Fruit fly (Drosophila melanogaster) whole organism, embryonic: ENCODE measurements around the gene NitFhit.

ENCODE experiments used
- Atf-2 ChIP-seq: fragments of 200-800 bp; sonication (Bioruptor generic); optimal IDR thresholded peaks from 2 replicates; lab custom pipeline; 2016; ENCODE audit warnings: missing biosample characterization, missing genetic modification characterization
- CG11695 ChIP-seq: fragments of 200-800 bp; sonication (Bioruptor generic); IDR thresholded peaks from 3 replicates; pipeline ENCODE4 v1.3.6; 2022; ENCODE audit warnings: missing biosample characterization, missing genetic modification characterization
- CG12659 ChIP-seq: fragments of 200-800 bp; sonication (Bioruptor generic); optimal IDR thresholded peaks from 3 replicates; lab custom pipeline; 2017; ENCODE audit warnings: mild to moderate bottlenecking, missing biosample characterization, missing genetic modification reagents, missing genetic modification characterization
- CG12769 ChIP-seq: fragments of 200-800 bp; sonication (Bioruptor generic); optimal IDR thresholded peaks from 2 replicates; lab custom pipeline; 2019; ENCODE audit warnings: missing biosample characterization, mild to moderate bottlenecking, missing genetic modification characterization, moderate library complexity
- CG13624 ChIP-seq: fragments of 200-800 bp; sonication (Bioruptor generic); optimal IDR thresholded peaks from 2 replicates; lab custom pipeline; 2016; ENCODE audit warnings: missing biosample characterization, missing genetic modification characterization
- CG13894 ChIP-seq: fragments of 200-800 bp; sonication (Bioruptor generic); optimal IDR thresholded peaks from 3 replicates; lab custom pipeline; 2018; ENCODE audit warnings: missing biosample characterization, mild to moderate bottlenecking, missing genetic modification characterization, moderate library complexity
- CG14014 ChIP-seq: fragments of 200-800 bp; sonication (Bioruptor generic); IDR thresholded peaks from 2 replicates; pipeline ENCODE4 v1.3.6; 2022; ENCODE audit warnings: missing biosample characterization, missing genetic modification characterization
- CG16813 ChIP-seq: fragments of 200-800 bp; sonication (Bioruptor generic); IDR thresholded peaks from 3 replicates; pipeline ENCODE4 v1.3.6; 2022; ENCODE audit warnings: missing biosample characterization, missing genetic modification characterization; ENCODE audit not compliant: partially characterized antibody
- CG17385 ChIP-seq: fragments of 200-800 bp; sonication (Bioruptor generic); optimal IDR thresholded peaks from 3 replicates; lab custom pipeline; 2018; ENCODE audit warnings: missing biosample characterization, mild to moderate bottlenecking, missing genetic modification characterization
- CG33213 ChIP-seq: fragments of 200-800 bp; sonication (Bioruptor generic); optimal IDR thresholded peaks from 3 replicates; lab custom pipeline; 2016; ENCODE audit warnings: missing biosample characterization, missing genetic modification characterization
- CG8281 ChIP-seq: fragments of 200-800 bp; sonication (Bioruptor generic); optimal IDR thresholded peaks from 2 replicates; lab custom pipeline; 2018; ENCODE audit warnings: missing biosample characterization, mild to moderate bottlenecking, missing genetic modification characterization, moderate library complexity
- CG9876 ChIP-seq: fragments of 200-800 bp; sonication (Bioruptor generic); optimal IDR thresholded peaks from 2 replicates; lab custom pipeline; 2016; ENCODE audit warnings: missing biosample characterization, missing genetic modification characterization
- D19A ChIP-seq: fragments of 200-800 bp; optimal IDR thresholded peaks from 3 replicates; lab custom pipeline; 2019; ENCODE audit warnings: missing biosample characterization, mild to moderate bottlenecking, missing genetic modification characterization, moderate library complexity
- Deaf1 ChIP-seq: fragments of 200-800 bp; optimal IDR thresholded peaks from 3 replicates; lab custom pipeline; 2019; ENCODE audit warnings: missing biosample characterization, mild to moderate bottlenecking, missing genetic modification characterization, moderate library complexity
- Ets65A ChIP-seq: fragments of 200-800 bp; sonication (Bioruptor generic); peaks from one replicate; lab custom pipeline; 2016; ENCODE audit warnings: missing biosample characterization, missing genetic modification characterization
- Fer1 ChIP-seq: fragments of 200-800 bp; sonication (Bioruptor generic); optimal IDR thresholded peaks from 2 replicates; lab custom pipeline; 2017; ENCODE audit warnings: missing biosample characterization, mild to moderate bottlenecking, missing genetic modification characterization
- HLH4C ChIP-seq: fragments of 200-800 bp; sonication (Bioruptor generic); IDR thresholded peaks from 3 replicates; pipeline ENCODE4 v1.3.6; 2022; ENCODE audit warnings: missing biosample characterization, missing genetic modification characterization; ENCODE audit not compliant: partially characterized antibody
- Hr51 ChIP-seq, 2 experiments: fragments of 200-800 bp; sonication (Bioruptor generic); optimal IDR thresholded peaks; 2 replicates in 1 of 2; 3 replicates in 1 of 2; lab custom pipeline; 2016 to 2018; ENCODE audit warnings: missing biosample characterization in 2 of 2, missing genetic modification characterization in 2 of 2, mild to moderate bottlenecking in 1 of 2, moderate library complexity in 1 of 2
- Jarid2 ChIP-seq: fragments of 200-800 bp; sonication (Bioruptor generic); optimal IDR thresholded peaks from 3 replicates; lab custom pipeline; 2017; ENCODE audit warnings: mild to moderate bottlenecking, missing biosample characterization, missing genetic modification reagents, missing genetic modification characterization
- Kr ChIP-seq: fragments of 200-800 bp; sonication (Bioruptor generic); optimal IDR thresholded peaks from 2 replicates; lab custom pipeline; 2017; ENCODE audit warnings: missing biosample characterization, mild to moderate bottlenecking, missing genetic modification characterization
- Med ChIP-seq: fragments of 200-800 bp; sonication (Bioruptor generic); peaks from one replicate; lab custom pipeline; 2016; ENCODE audit warnings: missing biosample characterization, missing genetic modification characterization, mild to moderate bottlenecking, inconsistent platforms, moderate library complexity
- Oli ChIP-seq: fragments of 200-800 bp; sonication (Bioruptor generic); optimal IDR thresholded peaks from 2 replicates; lab custom pipeline; 2018; ENCODE audit warnings: missing biosample characterization, mild to moderate bottlenecking, missing genetic modification characterization, moderate library complexity
- Pdp1 ChIP-seq, 2 experiments: fragments of 200-800 bp; sonication (Bioruptor generic); optimal IDR thresholded peaks; 3 replicates each; lab custom pipeline; 2016; ENCODE audit warnings: missing biosample characterization in 2 of 2, missing genetic modification characterization in 2 of 2, mild to moderate bottlenecking in 1 of 2, moderate library complexity in 1 of 2
- Trl ChIP-seq, 3 experiments: fragments of >200 bp in 2 of 3; fragments of 200-800 bp in 1 of 3; sonication (Bioruptor generic) in 1 of 3; optimal IDR thresholded peaks; 2 replicates in 1 of 3; 3 replicates in 2 of 3; lab custom pipeline; 2016 to 2017; ENCODE audit warnings: missing biosample characterization in 1 of 3, missing genetic modification characterization in 1 of 3
- YL-1 ChIP-seq: fragments of 200-800 bp; sonication (Bioruptor generic); optimal IDR thresholded peaks from 3 replicates; lab custom pipeline; 2017; ENCODE audit warnings: missing biosample characterization, mild to moderate bottlenecking, missing genetic modification characterization
- bbx ChIP-seq: fragments of 200-800 bp; sonication (Bioruptor generic); IDR thresholded peaks from 2 replicates; pipeline ENCODE4 v1.3.6; 2022; ENCODE audit warnings: missing biosample characterization, missing genetic modification characterization; ENCODE audit not compliant: partially characterized antibody
- br ChIP-seq: fragments of >200 bp; optimal IDR thresholded peaks from 2 replicates; lab custom pipeline; 2017
- chinmo ChIP-seq: fragments of 200-800 bp; sonication (Bioruptor generic); IDR thresholded peaks from 4 replicates; pipeline ENCODE4 v1.3.6; 2022; ENCODE audit warnings: missing biosample characterization, missing genetic modification characterization; ENCODE audit not compliant: partially characterized antibody
- ftz-f1 ChIP-seq: fragments of 200-800 bp; sonication (Bioruptor generic); optimal IDR thresholded peaks from 2 replicates; lab custom pipeline; 2016; ENCODE audit warnings: missing biosample characterization, missing genetic modification characterization
- her ChIP-seq: fragments of 200-800 bp; sonication (Bioruptor generic); optimal IDR thresholded peaks from 2 replicates; lab custom pipeline; 2016; ENCODE audit warnings: missing biosample characterization, missing genetic modification characterization
- kni ChIP-seq: fragments of 200-800 bp; sonication (Bioruptor generic); optimal IDR thresholded peaks from 3 replicates; lab custom pipeline; 2017; ENCODE audit warnings: mild to moderate bottlenecking, missing biosample characterization, missing genetic modification reagents, missing genetic modification characterization
- lbe ChIP-seq: fragments of 200-800 bp; sonication (Bioruptor generic); optimal IDR thresholded peaks from 2 replicates; lab custom pipeline; 2016; ENCODE audit warnings: missing biosample characterization, mild to moderate bottlenecking, missing genetic modification characterization
- oc ChIP-seq: fragments of 200-800 bp; sonication (Bioruptor generic); optimal IDR thresholded peaks from 2 replicates; lab custom pipeline; 2018; ENCODE audit warnings: missing biosample characterization, mild to moderate bottlenecking, missing genetic modification characterization, moderate library complexity
- pros ChIP-seq: fragments of 200-800 bp; sonication (Bioruptor generic); optimal IDR thresholded peaks from 3 replicates; lab custom pipeline; 2019; ENCODE audit warnings: missing biosample characterization, mild to moderate bottlenecking, missing genetic modification characterization, moderate library complexity
- ro ChIP-seq: fragments of 200-800 bp; sonication (Bioruptor generic); IDR thresholded peaks from 2 replicates; pipeline ENCODE4 v1.3.6; 2022; ENCODE audit warnings: missing biosample characterization, missing genetic modification characterization
- run ChIP-seq: fragments of 200-800 bp; sonication (Bioruptor generic); optimal IDR thresholded peaks from 3 replicates; lab custom pipeline; 2018; ENCODE audit warnings: missing biosample characterization, mild to moderate bottlenecking, missing genetic modification characterization
- scrt ChIP-seq: fragments of 200-800 bp; sonication (Bioruptor generic); optimal IDR thresholded peaks from 2 replicates; lab custom pipeline; 2018; ENCODE audit warnings: missing biosample characterization, mild to moderate bottlenecking, missing genetic modification characterization, moderate library complexity
- sens ChIP-seq: fragments of 200-800 bp; sonication (Bioruptor generic); peaks from one replicate; lab custom pipeline; 2016; ENCODE audit warnings: missing biosample characterization, missing genetic modification characterization
- so ChIP-seq: fragments of 200-800 bp; sonication (Bioruptor generic); IDR thresholded peaks from 3 replicates; pipeline ENCODE4 v1.3.6; 2022; ENCODE audit warnings: missing biosample characterization, missing genetic modification characterization
- tna ChIP-seq: fragments of 200-800 bp; sonication (Bioruptor generic); IDR thresholded peaks from 2 replicates; pipeline ENCODE4 v1.3.6; 2022; ENCODE audit warnings: missing biosample characterization, missing genetic modification characterization; ENCODE audit not compliant: partially characterized antibody
- unc-4 ChIP-seq: fragments of 200-800 bp; sonication (Bioruptor generic); IDR thresholded peaks from 2 replicates; pipeline ENCODE4 v1.3.6; 2022; ENCODE audit warnings: missing biosample characterization, missing genetic modification characterization; ENCODE audit not compliant: partially characterized antibody
- vvl ChIP-seq: fragments of 200-800 bp; sonication (Bioruptor generic); IDR thresholded peaks from 2 replicates; pipeline ENCODE4 v1.3.6; 2022; ENCODE audit warnings: missing biosample characterization, missing genetic modification characterization
- z ChIP-seq: fragments of 200-800 bp; sonication (Bioruptor generic); IDR thresholded peaks from 3 replicates; pipeline ENCODE4 v1.3.6; 2022; ENCODE audit warnings: missing biosample characterization, missing genetic modification characterization

The NitFhit gene

dm6 chr3L:177938-178337 is 25.6 kb upstream of the NitFhit start (continued):
- TF ChIP-seq CG33213 (GFP tag; lab: Kevin White, UChicago): no peak
- TF ChIP-seq bbx (GFP tag; lab: Robert Waterston, UW): peak; percentile 65

dm6 chr3L:178445-178844 is 25.1 kb upstream of the NitFhit start:
- TF ChIP-seq z (GFP tag; lab: Robert Waterston, UW) (peak; percentile 70), Kr (peak; percentile 4), sens (GFP tag; lab: Kevin White, UChicago) (peak; percentile 47), Fer1 (GFP tag; lab: Kevin White, UChicago) (no peak), CG13624 (GFP tag; lab: Kevin White, UChicago) (no peak), run (no peak), CG12659 (GFP tag; lab: Kevin White, UChicago) (peak; percentile 16), CG12769 (tag; lab: Kevin White, UChicago) (peak; percentile 14), chinmo (GFP tag; lab: Robert Waterston, UW) (peak; percentile 84; the same call in 3 of the 4 replicates), CG17385 (GFP tag; lab: Kevin White, UChicago) (peak; percentile 6), scrt (no peak), Jarid2 (GFP tag; lab: Kevin White, UChicago) (peak; percentile 62), YL-1 (no peak), CG13894 (peak; percentile 56), br (lab: Kevin White, UChicago) (no peak), kni (GFP tag; lab: Kevin White, UChicago) (peak; percentile 56), Med (GFP tag; lab: Kevin White, UChicago) (peak; percentile 57), Trl (optimal IDR thresholded peaks at IDR 0.05; lab: Kevin White, UChicago) (peak in 1 of 2 experiments; percentile 39), Trl (GFP tag; optimal IDR thresholded peaks at IDR 0.05; lab: Kevin White, UChicago) (no peak), Pdp1 (GFP tag; optimal IDR thresholded peaks at IDR 0.05; lab: Kevin White, UChicago) (peak in 1 of 2 experiments; percentile 88), ftz-f1 (GFP tag; lab: Kevin White, UChicago) (no peak), lbe (GFP tag; lab: Kevin White, UChicago) (peak; percentile 46), CG14014 (GFP tag; lab: Robert Waterston, UW) (peak; percentile 23; the same call in 1 of the 2 replicates), Atf-2 (no peak), Deaf1 (tag; lab: Kevin White, UChicago) (peak; percentile 80)

- TF ChIP-seq sens (GFP tag; lab: Kevin White, UChicago) (peak; percentile 70), Ets65A (GFP tag; lab: Kevin White, UChicago) (peak; percentile 62), vvl (GFP tag; lab: Robert Waterston, UW) (peak; percentile 80), Hr51 (GFP tag; optimal IDR thresholded peaks at IDR 0.05; lab: Kevin White, UChicago) (no peak)
Measured at dm6 chr3L:178913-179488, 24.5 kb upstream of the NitFhit start, which contains the start of gene Vdup1. TSS of gene Vdup1 (minus strand) at chr3L:178963.

dm6 chr3L:179490-180261 is 23.9 kb upstream of the NitFhit start, which contains the start of gene CG13875:
TSS of gene CG13875 (plus strand) at chr3L:179923.
- TF ChIP-seq CG8281 (tag; lab: Kevin White, UChicago): no peak
- TF ChIP-seq scrt: no peak
- no peak for TF ChIP-seq CG9876 (GFP tag; lab: Kevin White, UChicago)
- peak; percentile 67 for TF ChIP-seq D19A
- no peak for TF ChIP-seq her
- TF ChIP-seq Oli: no peak
- peak; percentile 42 for TF ChIP-seq oc (tag; lab: Kevin White, UChicago)
- no peak for TF ChIP-seq tna (GFP tag; lab: Robert Waterston, UW)
- TF ChIP-seq CG16813 (GFP tag; lab: Robert Waterston, UW): no peak
- TF ChIP-seq CG11695 (GFP tag; lab: Robert Waterston, UW): peak; percentile 11; the same call in 1 of the 3 replicates
- TF ChIP-seq pros (GFP tag; lab: Kevin White, UChicago): peak; percentile 84
- no peak for TF ChIP-seq HLH4C (GFP tag; lab: Robert Waterston, UW)
- TF ChIP-seq so (GFP tag; lab: Robert Waterston, UW): no peak
- TF ChIP-seq ro (GFP tag; lab: Robert Waterston, UW): no peak
- TF ChIP-seq Trl (optimal IDR thresholded peaks at IDR 0.05; lab: Kevin White, UChicago): peak; percentile 72
- no peak for TF ChIP-seq Trl (GFP tag; optimal IDR thresholded peaks at IDR 0.05; lab: Kevin White, UChicago)
- peak; percentile 22; the same call in 1 of the 2 replicates for TF ChIP-seq unc-4
